Worm (Caenorhabditis elegans) whole organism, L4 larva: Measurements from ENCODE around the gene irk-3.

Source experiments
- F49E8.2 ChIP-seq: sonication (generic microtip); optimal IDR thresholded peaks from 2 replicates; lab custom pipeline; 2016; ENCODE audit warnings: missing compliant biosample characterization, mild to moderate bottlenecking, missing genetic modification characterization, borderline replicate concordance
- Y75B8A.6 ChIP-seq: fragments of 200-800 bp; sonication (Bioruptor generic); IDR thresholded peaks from 2 replicates; pipeline ENCODE4 v1.3.6; 2022; ENCODE audit warnings: missing genetic modification reagents, missing genetic modification characterization, missing compliant biosample characterization
- aly-2 ChIP-seq: sonication (generic microtip); optimal IDR thresholded peaks from 2 replicates; lab custom pipeline; 2018; ENCODE audit warnings: missing biosample characterization, missing genetic modification characterization
- ama-1 ChIP-seq: fragments of 150-350 bp; optimal IDR thresholded peaks from 2 replicates; lab custom pipeline; 2014; ENCODE audit warnings: inconsistent platforms, mixed read lengths
- dve-1 ChIP-seq: sonication (generic microtip); optimal IDR thresholded peaks from 2 replicates; lab custom pipeline; 2017; ENCODE audit warnings: antibody characterized with exemption, mild to moderate bottlenecking, missing genetic modification characterization, missing compliant biosample characterization; ENCODE audit not compliant: insufficient read depth
- egl-27 ChIP-seq: sonication (generic microtip); optimal IDR thresholded peaks from 3 replicates; lab custom pipeline; 2017; ENCODE audit warnings: missing biosample characterization, missing genetic modification reagents, missing genetic modification characterization
- fkh-10 ChIP-seq: fragments of 150-350 bp; optimal IDR thresholded peaks from 2 replicates; lab custom pipeline; 2014; ENCODE audit warnings: missing biosample characterization, missing genetic modification reagents, missing genetic modification characterization
- nhr-11 ChIP-seq: fragments of 150-350 bp; optimal IDR thresholded peaks from 2 replicates; lab custom pipeline; 2014; ENCODE audit warnings: missing biosample characterization, missing genetic modification characterization
- pqm-1 ChIP-seq: sonication (generic microtip); optimal IDR thresholded peaks from 2 replicates; lab custom pipeline; 2017; ENCODE audit warnings: missing biosample characterization, missing genetic modification characterization
- set-16 ChIP-seq: fragments of 200-800 bp; sonication (Bioruptor generic); IDR thresholded peaks from 2 replicates; pipeline ENCODE4 v1.3.6; 2022; ENCODE audit warnings: missing genetic modification reagents, missing genetic modification characterization, missing compliant biosample characterization
- tra-1 ChIP-seq: fragments of 200-800 bp; sonication (Bioruptor generic); IDR thresholded peaks from 2 replicates; pipeline ENCODE4 v1.3.6; 2022; ENCODE audit warnings: missing genetic modification reagents, missing genetic modification characterization, missing compliant biosample characterization

- TF ChIP-seq set-16 (GFP tag; lab: Robert Waterston, UW) = no peak
- TF ChIP-seq aly-2 (tag; lab: Kevin White, UChicago) = no peak
- TF ChIP-seq dve-1 (tag; lab: Kevin White, UChicago) = no peak
- TF ChIP-seq Y75B8A.6 (GFP tag; lab: Robert Waterston, UW) = no peak
- no peak for TF ChIP-seq pqm-1
- no peak for TF ChIP-seq ama-1 (lab: Kevin White, UChicago)
- TF ChIP-seq nhr-11 (tag; lab: Kevin White, UChicago) = no peak
- TF ChIP-seq egl-27 (tag; lab: Kevin White, UChicago) = no peak
- TF ChIP-seq tra-1 (GFP tag; lab: Robert Waterston, UW) = no peak
- TF ChIP-seq fkh-10 = no peak
- no peak for TF ChIP-seq F49E8.2 (tag; lab: Kevin White, UChicago)
Measured at ce11 chrX:14326578-14326977, 43.6 kb downstream of the irk-3 start.
